Worm (Caenorhabditis elegans) whole organism, early embryonic: ENCODE data around the gene trpa-1.

Source experiments
- B0310.2 ChIP-seq: sonication (generic microtip); optimal IDR thresholded peaks from 2 replicates; lab custom pipeline; 2016; ENCODE audit warnings: mild to moderate bottlenecking, missing genetic modification characterization, missing compliant biosample characterization
- F13C5.2 ChIP-seq: sonication (generic microtip); optimal IDR thresholded peaks from 2 replicates; lab custom pipeline; 2017; ENCODE audit warnings: mild to moderate bottlenecking, missing genetic modification characterization, inconsistent platforms, missing compliant biosample characterization
- aly-1 ChIP-seq: sonication (generic microtip); optimal IDR thresholded peaks from 2 replicates; lab custom pipeline; 2016; ENCODE audit warnings: missing genetic modification characterization, missing compliant biosample characterization
- ama-1 ChIP-seq: fragments of 150-350 bp; optimal IDR thresholded peaks from 2 replicates; lab custom pipeline; 2014
- ceh-13 ChIP-seq: fragments of 200-800 bp; sonication (Bioruptor generic); optimal IDR thresholded peaks from 2 replicates; lab custom pipeline; 2018; ENCODE audit warnings: mild to moderate bottlenecking, missing genetic modification characterization, missing compliant biosample characterization
- ceh-36 ChIP-seq: sonication (generic microtip); optimal IDR thresholded peaks from 2 replicates; lab custom pipeline; 2016; ENCODE audit warnings: missing genetic modification characterization, inconsistent platforms, missing compliant biosample characterization
- ets-7 ChIP-seq: sonication (generic microtip); optimal IDR thresholded peaks from 2 replicates; lab custom pipeline; 2016; ENCODE audit warnings: missing genotype, missing genetic modification characterization, missing compliant biosample characterization
- flt-1 ChIP-seq: fragments of 200-800 bp; sonication (Bioruptor generic); IDR thresholded peaks from 2 replicates; pipeline ENCODE4 v1.3.6; 2022; ENCODE audit warnings: missing genetic modification characterization, missing compliant biosample characterization
- hmbx-1 ChIP-seq: sonication (generic microtip); optimal IDR thresholded peaks from 2 replicates; lab custom pipeline; 2016; ENCODE audit warnings: mild to moderate bottlenecking, missing genetic modification characterization, missing compliant biosample characterization
- hmg-4 ChIP-seq: fragments of 200-800 bp; sonication (Bioruptor generic); optimal IDR thresholded peaks from 2 replicates; lab custom pipeline; 2018; ENCODE audit warnings: mild to moderate bottlenecking, missing genetic modification characterization, missing compliant biosample characterization
- hnd-1 ChIP-seq: sonication (generic microtip); optimal IDR thresholded peaks from 2 replicates; lab custom pipeline; 2016; ENCODE audit warnings: missing genetic modification characterization, missing compliant biosample characterization
- pes-1 ChIP-seq: fragments of 200-800 bp; sonication (Bioruptor generic); IDR thresholded peaks from 2 replicates; pipeline ENCODE4 v1.3.6; 2022; ENCODE audit warnings: missing genetic modification reagents, missing genetic modification characterization, missing compliant biosample characterization
- scrt-1 ChIP-seq: fragments of 200-800 bp; sonication (Bioruptor generic); IDR thresholded peaks from 2 replicates; pipeline ENCODE4 v1.3.6; 2022; ENCODE audit warnings: missing genetic modification characterization, missing compliant biosample characterization
- sea-1 ChIP-seq: fragments of 200-800 bp; sonication (Bioruptor generic); conservative IDR thresholded peaks from 2 replicates; pipeline ENCODE4 v1.3.6; 2022; ENCODE audit warnings: missing genetic modification characterization, missing compliant biosample characterization
- tbx-11 ChIP-seq: fragments of 200-800 bp; sonication (Bioruptor generic); IDR thresholded peaks from 2 replicates; pipeline ENCODE4 v1.3.6; 2022; ENCODE audit warnings: missing genetic modification characterization, missing compliant biosample characterization
- tbx-37 ChIP-seq: fragments of 200-800 bp; sonication (Bioruptor generic); conservative IDR thresholded peaks from 2 replicates; pipeline ENCODE4 v1.3.6; 2022; ENCODE audit warnings: missing genetic modification reagents, missing genetic modification characterization, missing compliant biosample characterization
- tra-4 ChIP-seq: sonication (generic microtip); optimal IDR thresholded peaks from 2 replicates; lab custom pipeline; 2017; ENCODE audit warnings: missing genetic modification characterization, missing compliant biosample characterization

The trpa-1 gene

ce11 chrIV:11914260-11914836, 50.0 kb downstream of the trpa-1 start:
- TF ChIP-seq ama-1 (lab: Kevin White, UChicago): no peak
- no peak for TF ChIP-seq B0310.2
- TF ChIP-seq flt-1 (GFP tag; lab: Robert Waterston, UW): no peak
- TF ChIP-seq F13C5.2 (tag; lab: Kevin White, UChicago): no peak
- TF ChIP-seq ceh-36: no peak
- no peak for TF ChIP-seq tbx-37 (GFP tag; lab: Robert Waterston, UW)
- no peak for TF ChIP-seq hmg-4 (GFP tag; lab: Kevin White, UChicago)
- no peak for TF ChIP-seq hmbx-1 (tag; lab: Kevin White, UChicago)
- no peak for TF ChIP-seq ceh-13 (GFP tag; lab: Kevin White, UChicago)
- TF ChIP-seq hnd-1: no peak
- TF ChIP-seq sea-1: no peak
- TF ChIP-seq ets-7 (tag; lab: Kevin White, UChicago): no peak
- no peak for TF ChIP-seq pes-1 (GFP tag; lab: Robert Waterston, UW)
- TF ChIP-seq aly-1 (tag; lab: Kevin White, UChicago): no peak
- TF ChIP-seq tbx-11 (GFP tag; lab: Robert Waterston, UW): no peak
- TF ChIP-seq scrt-1 (GFP tag; lab: Robert Waterston, UW): no peak
- no peak for TF ChIP-seq tra-4

ce11 chrIV:11914837-11915737, 50.8 kb downstream of the trpa-1 start, which contains the start of gene fat-6:
fat-6 (minus strand) TSS chrIV:11915687.
- no peak for TF ChIP-seq tbx-11 (GFP tag; lab: Robert Waterston, UW)
- no peak for TF ChIP-seq F13C5.2 (tag; lab: Kevin White, UChicago)
- TF ChIP-seq scrt-1 (GFP tag; lab: Robert Waterston, UW): no peak
- no peak for TF ChIP-seq ama-1 (lab: Kevin White, UChicago)
- TF ChIP-seq aly-1 (tag; lab: Kevin White, UChicago): no peak
- no peak for TF ChIP-seq pes-1 (GFP tag; lab: Robert Waterston, UW)

- TF ChIP-seq ceh-36 (no peak), hmbx-1 (tag; lab: Kevin White, UChicago) (no peak), hmg-4 (GFP tag; lab: Kevin White, UChicago) (no peak), F13C5.2 (tag; lab: Kevin White, UChicago) (no peak), sea-1 (no peak), ama-1 (lab: Kevin White, UChicago) (no peak), tra-4 (no peak), scrt-1 (GFP tag; lab: Robert Waterston, UW) (no peak), B0310.2 (no peak)
Measured at ce11 chrIV:11915768-11916453, 51.6 kb downstream of the trpa-1 start, which contains the start of gene ZK822.9. ZK822.9 (plus strand) TSS chrIV:11915947.

- TF ChIP-seq ama-1 (lab: Kevin White, UChicago) (no peak), sea-1 (no peak), pes-1 (GFP tag; lab: Robert Waterston, UW) (no peak), hmbx-1 (tag; lab: Kevin White, UChicago) (no peak), ceh-13 (GFP tag; lab: Kevin White, UChicago) (no peak), tra-4 (no peak), aly-1 (tag; lab: Kevin White, UChicago) (no peak), ets-7 (tag; lab: Kevin White, UChicago) (no peak), scrt-1 (GFP tag; lab: Robert Waterston, UW) (no peak), tbx-37 (GFP tag; lab: Robert Waterston, UW) (no peak)
Measured at ce11 chrIV:11916907-11917306, 52.6 kb downstream of the trpa-1 start, which contains the start of gene ZK822.10. ZK822.10 (plus strand) TSS chrIV:11917137.

- TF ChIP-seq flt-1 (GFP tag; lab: Robert Waterston, UW): no peak
- TF ChIP-seq pes-1 (GFP tag; lab: Robert Waterston, UW): no peak
- no peak for TF ChIP-seq tbx-37 (GFP tag; lab: Robert Waterston, UW)
- TF ChIP-seq ama-1 (lab: Kevin White, UChicago): no peak
- TF ChIP-seq F13C5.2 (tag; lab: Kevin White, UChicago): no peak
- TF ChIP-seq hmg-4 (GFP tag; lab: Kevin White, UChicago): no peak
- TF ChIP-seq aly-1 (tag; lab: Kevin White, UChicago): no peak
- TF ChIP-seq B0310.2: no peak
- no peak for TF ChIP-seq hmbx-1 (tag; lab: Kevin White, UChicago)
- no peak for TF ChIP-seq hnd-1
- no peak for TF ChIP-seq scrt-1 (GFP tag; lab: Robert Waterston, UW)
- TF ChIP-seq ceh-13 (GFP tag; lab: Kevin White, UChicago): no peak
- no peak for TF ChIP-seq sea-1
- no peak for TF ChIP-seq tbx-11 (GFP tag; lab: Robert Waterston, UW)
- TF ChIP-seq tra-4: no peak
- no peak for TF ChIP-seq ets-7 (tag; lab: Kevin White, UChicago)
Measured at ce11 chrIV:11917886-11918285, 53.6 kb downstream of the trpa-1 start.

ce11 chrIV:11919067-11919466, 54.7 kb downstream of the trpa-1 start:
- TF ChIP-seq ets-7 (tag; lab: Kevin White, UChicago) (no peak), hmg-4 (GFP tag; lab: Kevin White, UChicago) (no peak), tra-4 (no peak), scrt-1 (GFP tag; lab: Robert Waterston, UW) (no peak), ceh-13 (GFP tag; lab: Kevin White, UChicago) (no peak), B0310.2 (no peak), hmbx-1 (tag; lab: Kevin White, UChicago) (no peak), sea-1 (no peak), ama-1 (lab: Kevin White, UChicago) (no peak), tbx-11 (GFP tag; lab: Robert Waterston, UW) (no peak), F13C5.2 (tag; lab: Kevin White, UChicago) (no peak), aly-1 (tag; lab: Kevin White, UChicago) (no peak), tbx-37 (GFP tag; lab: Robert Waterston, UW) (no peak)
